Worm (Caenorhabditis elegans): ENCODE results near the gene T24H7.8.
A peak's percentile ranks its signal among the peaks of the same experiment; 100 is the strongest.

The T24H7.8 gene

ce11 chrII:6198468-6198867, 43.4 kb upstream of the T24H7.8 start, which contains the start of gene szy-4:
Gene szy-4 (plus strand): TSS chrII:6198696.
- no peak for TF ChIP-seq sptf-1 (tag; optimal IDR thresholded peaks at IDR 0.05)
- no peak for TF ChIP-seq mdl-1 (tag; optimal IDR thresholded peaks at IDR 0.05)
- no peak for TF ChIP-seq lin-39 (tag; optimal IDR thresholded peaks at IDR 0.05)
- no peak for TF ChIP-seq ceh-82 (tag; optimal IDR thresholded peaks at IDR 0.05)
- TF ChIP-seq fkh-4 (tag; optimal IDR thresholded peaks at IDR 0.05; ENCODE audit: borderline replicate concordance): no peak
- no peak for TF ChIP-seq mef-2 (tag; optimal IDR thresholded peaks at IDR 0.05)
- no peak for TF ChIP-seq dsc-1 (tag; optimal IDR thresholded peaks at IDR 0.05)
- TF ChIP-seq lin-15B (tag; optimal IDR thresholded peaks at IDR 0.05): no peak
- no peak for TF ChIP-seq efl-3 (GFP tag; optimal IDR thresholded peaks at IDR 0.05)
- TF ChIP-seq ces-1 (GFP tag; optimal IDR thresholded peaks at IDR 0.05): no peak
- TF ChIP-seq ceh-8 (GFP tag; optimal IDR thresholded peaks at IDR 0.05): no peak
- no peak for TF ChIP-seq nhr-47 (tag; optimal IDR thresholded peaks at IDR 0.05)
- no peak for TF ChIP-seq pag-3 (tag; optimal IDR thresholded peaks at IDR 0.05; ENCODE audit: borderline replicate concordance, insufficient read depth)
- TF ChIP-seq ceh-90 (tag; optimal IDR thresholded peaks at IDR 0.05): no peak
- TF ChIP-seq rnt-1 (tag; optimal IDR thresholded peaks at IDR 0.05): no peak
- TF ChIP-seq lir-3 (tag; optimal IDR thresholded peaks at IDR 0.05; ENCODE audit: poor library complexity): no peak
- TF ChIP-seq nhr-71 (tag; optimal IDR thresholded peaks at IDR 0.05): no peak
- no peak for TF ChIP-seq ets-5 (GFP tag; IDR thresholded peaks at IDR 0.05)
- no peak for TF ChIP-seq fkh-8 (tag; optimal IDR thresholded peaks at IDR 0.05)
- TF ChIP-seq Y116A8C.19 (tag; optimal IDR thresholded peaks at IDR 0.05; ENCODE audit: borderline replicate concordance): no peak

ce11 chrII:6199010-6199409, 42.8 kb upstream of the T24H7.8 start:
- no peak for TF ChIP-seq blmp-1 (tag; optimal IDR thresholded peaks at IDR 0.05)
- TF ChIP-seq efl-1 (optimal IDR thresholded peaks at IDR 0.05): no peak
- peak in 1 of 2 experiments; percentile 69 for TF ChIP-seq efl-1 (GFP tag; optimal IDR thresholded peaks at IDR 0.05 in 1 of 2)
- TF ChIP-seq egl-13 (tag; optimal IDR thresholded peaks at IDR 0.05): no peak
- no peak for TF ChIP-seq nhr-47 (tag; optimal IDR thresholded peaks at IDR 0.05)
- TF ChIP-seq unc-98 (GFP tag; IDR thresholded peaks at IDR 0.05): no peak
- no peak for TF ChIP-seq nhr-90 (tag; optimal IDR thresholded peaks at IDR 0.05; ENCODE audit: poor library complexity)
- no peak for TF ChIP-seq nhr-85 (tag)
- no peak for TF ChIP-seq alr-1 (tag; optimal IDR thresholded peaks at IDR 0.05; ENCODE audit: borderline replicate concordance)

- TF ChIP-seq ama-1 (optimal IDR thresholded peaks at IDR 0.05) (no peak), hlh-17 (GFP tag; optimal IDR thresholded peaks at IDR 0.05; ENCODE audit: borderline replicate concordance) (no peak), C16A3.4 (tag; optimal IDR thresholded peaks at IDR 0.05) (no peak), egl-27 (tag; optimal IDR thresholded peaks at IDR 0.05) (no peak), swsn-7 (tag; optimal IDR thresholded peaks at IDR 0.05) (no peak), nhr-20 (tag; optimal IDR thresholded peaks at IDR 0.05) (no peak), vab-15 (tag; optimal IDR thresholded peaks at IDR 0.05) (no peak), ceh-82 (tag; optimal IDR thresholded peaks at IDR 0.05) (no peak), lsy-2 (tag; optimal IDR thresholded peaks at IDR 0.05) (no peak), elt-3 (tag; optimal IDR thresholded peaks at IDR 0.05) (no peak), efl-1 (optimal IDR thresholded peaks at IDR 0.05) (no peak), efl-1 (GFP tag; optimal IDR thresholded peaks at IDR 0.05 in 1 of 2) (no peak), blmp-1 (tag; optimal IDR thresholded peaks at IDR 0.05) (no peak), skn-1 (tag; optimal IDR thresholded peaks at IDR 0.05) (no peak), lin-39 (tag; optimal IDR thresholded peaks at IDR 0.05) (no peak), ztf-4 (tag; optimal IDR thresholded peaks at IDR 0.05) (no peak), fos-1 (tag; optimal IDR thresholded peaks at IDR 0.05) (no peak), lin-14 (GFP tag; optimal IDR thresholded peaks at IDR 0.05) (no peak), zip-4 (GFP tag; optimal IDR thresholded peaks at IDR 0.05) (no peak)
Measured at ce11 chrII:6202910-6203309, 38.9 kb upstream of the T24H7.8 start, which contains the start of gene C30B5.17. Gene C30B5.17 (minus strand): TSS chrII:6203010.
